Fruit fly (Drosophila melanogaster) whole organism, embryonic: ENCODE data around the gene Inx7.

Source experiments
- Atf3 ChIP-seq: fragments of 200-800 bp; sonication (Bioruptor generic); optimal IDR thresholded peaks from 3 replicates; lab custom pipeline; 2016; ENCODE audit warnings: missing biosample characterization, missing genetic modification characterization
- Atf6 ChIP-seq: fragments of 200-800 bp; sonication (Bioruptor generic); IDR thresholded peaks from 2 replicates; pipeline ENCODE4 v1.3.6; 2022; ENCODE audit warnings: missing biosample characterization, missing genetic modification characterization
- B-H2 ChIP-seq: fragments of 200-800 bp; sonication (Bioruptor generic); optimal IDR thresholded peaks from 2 replicates; lab custom pipeline; 2018; ENCODE audit warnings: missing biosample characterization, mild to moderate bottlenecking, missing genetic modification characterization
- CG10209 ChIP-seq: fragments of 200-800 bp; sonication (Bioruptor generic); optimal IDR thresholded peaks from 3 replicates; lab custom pipeline; 2017; ENCODE audit warnings: missing biosample characterization, mild to moderate bottlenecking, missing genetic modification characterization, missing genetic modification reagents
- CG11247 ChIP-seq: fragments of 200-800 bp; sonication (Bioruptor generic); IDR thresholded peaks from 2 replicates; pipeline ENCODE4 v1.3.6; 2022; ENCODE audit warnings: missing biosample characterization, missing genetic modification characterization
- CG11456 ChIP-seq: fragments of 200-800 bp; sonication (Bioruptor generic); IDR thresholded peaks from 3 replicates; pipeline ENCODE4 v1.3.6; 2022; ENCODE audit warnings: missing biosample characterization, missing genetic modification characterization
- CG1233 ChIP-seq: fragments of 200-800 bp; sonication (Bioruptor generic); optimal IDR thresholded peaks from 4 replicates; lab custom pipeline; 2018; ENCODE audit warnings: missing biosample characterization, mild to moderate bottlenecking, missing genetic modification characterization
- CG14860 ChIP-seq: fragments of 200-800 bp; sonication (Bioruptor generic); IDR thresholded peaks from 3 replicates; pipeline ENCODE4 v1.3.6; 2022; ENCODE audit warnings: missing biosample characterization, missing genetic modification characterization; ENCODE audit not compliant: partially characterized antibody
- CG15514 ChIP-seq: fragments of 200-800 bp; sonication (Bioruptor generic); optimal IDR thresholded peaks from 3 replicates; lab custom pipeline; 2017; ENCODE audit warnings: missing biosample characterization, missing genetic modification characterization, mild to moderate bottlenecking, moderate library complexity, missing genetic modification reagents
- CG18599 ChIP-seq: fragments of 200-800 bp; sonication (Bioruptor generic); optimal IDR thresholded peaks from 3 replicates; lab custom pipeline; 2017; ENCODE audit warnings: missing biosample characterization, missing genetic modification characterization, mild to moderate bottlenecking, moderate library complexity, missing genetic modification reagents
- CG2889 ChIP-seq: fragments of 200-800 bp; sonication (Bioruptor generic); IDR thresholded peaks from 3 replicates; pipeline ENCODE4 v1.3.6; 2022; ENCODE audit warnings: missing biosample characterization, missing genetic modification characterization
- CG3163 ChIP-seq: fragments of 200-800 bp; sonication (Bioruptor generic); optimal IDR thresholded peaks from 3 replicates; lab custom pipeline; 2016; ENCODE audit warnings: missing biosample characterization, missing genetic modification characterization
- CG3407 ChIP-seq: fragments of 200-800 bp; sonication (Bioruptor generic); optimal IDR thresholded peaks from 2 replicates; lab custom pipeline; 2018; ENCODE audit warnings: missing biosample characterization, mild to moderate bottlenecking, missing genetic modification characterization
- CG4424 ChIP-seq: fragments of 200-800 bp; sonication (Bioruptor generic); optimal IDR thresholded peaks from 3 replicates; lab custom pipeline; 2016; ENCODE audit warnings: missing biosample characterization, missing genetic modification characterization
- CG4617 ChIP-seq: fragments of 200-800 bp; sonication (Bioruptor generic); optimal IDR thresholded peaks from 3 replicates; lab custom pipeline; 2016; ENCODE audit warnings: missing biosample characterization, missing genetic modification characterization, borderline replicate concordance
- CG6254 ChIP-seq: fragments of 200-800 bp; sonication (Bioruptor generic); optimal IDR thresholded peaks from 3 replicates; lab custom pipeline; 2017; ENCODE audit warnings: mild to moderate bottlenecking, missing biosample characterization, missing genetic modification reagents, missing genetic modification characterization
- CG7357 ChIP-seq: fragments of 200-800 bp; sonication (Bioruptor generic); IDR thresholded peaks from 3 replicates; pipeline ENCODE4 v1.3.6; 2022; ENCODE audit warnings: missing biosample characterization, missing genetic modification characterization
- CG7556 ChIP-seq: fragments of 200-800 bp; sonication (Bioruptor generic); optimal IDR thresholded peaks from 2 replicates; lab custom pipeline; 2017; ENCODE audit warnings: missing biosample characterization, mild to moderate bottlenecking, missing genetic modification characterization
- CG8765 ChIP-seq: fragments of 200-800 bp; sonication (Bioruptor generic); IDR thresholded peaks from 2 replicates; pipeline ENCODE4 v1.3.6; 2022; ENCODE audit warnings: missing biosample characterization, missing genetic modification characterization
- CG9609 ChIP-seq: fragments of 200-800 bp; sonication (Bioruptor generic); optimal IDR thresholded peaks from 3 replicates; lab custom pipeline; 2016; ENCODE audit warnings: missing biosample characterization, missing genetic modification characterization
- D19B ChIP-seq: fragments of 200-800 bp; sonication (Bioruptor generic); optimal IDR thresholded peaks from 2 replicates; lab custom pipeline; 2017; ENCODE audit warnings: missing biosample characterization, mild to moderate bottlenecking, missing genetic modification characterization
- Doc2 ChIP-seq: fragments of 200-800 bp; sonication (Bioruptor generic); IDR thresholded peaks from 2 replicates; pipeline ENCODE4 v1.3.6; 2022; ENCODE audit warnings: missing biosample characterization, missing genetic modification characterization
- Ets97D ChIP-seq: fragments of 200-800 bp; sonication (Bioruptor generic); optimal IDR thresholded peaks from 3 replicates; lab custom pipeline; 2016; ENCODE audit warnings: missing biosample characterization, missing genetic modification characterization
- Gsc ChIP-seq: fragments of 200-800 bp; sonication (Bioruptor generic); IDR thresholded peaks from 2 replicates; pipeline ENCODE4 v1.3.6; 2022; ENCODE audit warnings: missing biosample characterization, missing genetic modification characterization
- H2.0 ChIP-seq: fragments of 200-800 bp; sonication (Bioruptor generic); IDR thresholded peaks from 2 replicates; pipeline ENCODE4 v1.3.6; 2022; ENCODE audit warnings: missing biosample characterization, missing genetic modification characterization
- HLHmδ ChIP-seq: fragments of 200-800 bp; sonication (Bioruptor generic); optimal IDR thresholded peaks from 2 replicates; lab custom pipeline; 2018; ENCODE audit warnings: missing biosample characterization, mild to moderate bottlenecking, missing genetic modification characterization, moderate library complexity
- HmgZ ChIP-seq: fragments of 200-800 bp; sonication (Bioruptor generic); optimal IDR thresholded peaks from 2 replicates; lab custom pipeline; 2018; ENCODE audit warnings: missing biosample characterization, mild to moderate bottlenecking, missing genetic modification characterization
- Hmx ChIP-seq: fragments of 200-800 bp; sonication (Bioruptor generic); optimal IDR thresholded peaks from 2 replicates; lab custom pipeline; 2016; ENCODE audit warnings: missing biosample characterization, missing genetic modification characterization
- Hsf ChIP-seq: fragments of 200-800 bp; sonication (Bioruptor generic); optimal IDR thresholded peaks from 3 replicates; lab custom pipeline; 2016; ENCODE audit warnings: missing biosample characterization, missing genetic modification characterization
- Lim3 ChIP-seq: fragments of 200-800 bp; sonication (Bioruptor generic); IDR thresholded peaks from 2 replicates; pipeline ENCODE4 v1.3.6; 2022; ENCODE audit warnings: missing biosample characterization, missing genetic modification characterization
- MTF-1 ChIP-seq: fragments of 200-800 bp; sonication (Bioruptor generic); optimal IDR thresholded peaks from 2 replicates; lab custom pipeline; 2018; ENCODE audit warnings: missing biosample characterization, mild to moderate bottlenecking, missing genetic modification characterization, borderline replicate concordance
- Med ChIP-seq: fragments of 200-800 bp; sonication (Bioruptor generic); peaks from one replicate; lab custom pipeline; 2016; ENCODE audit warnings: missing biosample characterization, missing genetic modification characterization, mild to moderate bottlenecking, inconsistent platforms, moderate library complexity
- Meics ChIP-seq: fragments of 200-800 bp; sonication (Bioruptor generic); optimal IDR thresholded peaks from 2 replicates; lab custom pipeline; 2017; ENCODE audit warnings: missing biosample characterization, mild to moderate bottlenecking, missing genetic modification characterization
- NC2α ChIP-seq: fragments of 200-800 bp; sonication (Bioruptor generic); optimal IDR thresholded peaks from 2 replicates; lab custom pipeline; 2016; ENCODE audit warnings: missing biosample characterization, missing genetic modification characterization
- Nf-YB ChIP-seq: fragments of 200-800 bp; sonication (Bioruptor generic); optimal IDR thresholded peaks from 3 replicates; lab custom pipeline; 2019; ENCODE audit warnings: missing biosample characterization, mild to moderate bottlenecking, missing genetic modification characterization, moderate library complexity
- Nf-YC ChIP-seq: fragments of 200-800 bp; optimal IDR thresholded peaks from 3 replicates; lab custom pipeline; 2019; ENCODE audit warnings: missing biosample characterization, mild to moderate bottlenecking, missing genetic modification characterization, moderate library complexity
- NfI ChIP-seq: fragments of 200-800 bp; sonication (Bioruptor generic); optimal IDR thresholded peaks from 3 replicates; lab custom pipeline; 2018; ENCODE audit warnings: missing biosample characterization, mild to moderate bottlenecking, missing genetic modification characterization, moderate library complexity
- Stat92E ChIP-seq, 3 experiments: fragments of >200 bp in 2 of 3; fragments of 200-800 bp in 1 of 3; sonication (Bioruptor generic) in 1 of 3; optimal IDR thresholded peaks; 2 replicates each; lab custom pipeline; 2017 to 2019; ENCODE audit warnings: missing biosample characterization in 3 of 3, missing genetic modification characterization in 3 of 3, mild to moderate bottlenecking in 1 of 3, moderate library complexity in 1 of 3
- al ChIP-seq: fragments of 200-800 bp; sonication (Bioruptor generic); IDR thresholded peaks from 2 replicates; pipeline ENCODE4 v1.3.6; 2022; ENCODE audit warnings: missing biosample characterization, missing genetic modification characterization
- crol ChIP-seq: fragments of 200-800 bp; sonication (Bioruptor generic); IDR thresholded peaks from 2 replicates; pipeline ENCODE4 v1.3.6; 2022; ENCODE audit warnings: missing biosample characterization, missing genetic modification characterization
- dm ChIP-seq: fragments of 200-800 bp; sonication (Bioruptor generic); optimal IDR thresholded peaks from 3 replicates; lab custom pipeline; 2016; ENCODE audit warnings: missing biosample characterization, missing genetic modification characterization
- fd3F ChIP-seq: fragments of 200-800 bp; sonication (Bioruptor generic); optimal IDR thresholded peaks from 2 replicates; lab custom pipeline; 2018; ENCODE audit warnings: missing biosample characterization, mild to moderate bottlenecking, missing genetic modification characterization, moderate library complexity
- her ChIP-seq: fragments of 200-800 bp; sonication (Bioruptor generic); optimal IDR thresholded peaks from 2 replicates; lab custom pipeline; 2016; ENCODE audit warnings: missing biosample characterization, missing genetic modification characterization
- hth ChIP-seq: fragments of >200 bp; optimal IDR thresholded peaks from 2 replicates; lab custom pipeline; 2017; ENCODE audit warnings: inconsistent platforms
- nerfin-1 ChIP-seq: fragments of 200-800 bp; sonication (Bioruptor generic); optimal IDR thresholded peaks from 3 replicates; lab custom pipeline; 2019; ENCODE audit warnings: missing biosample characterization, mild to moderate bottlenecking, missing genetic modification characterization, moderate library complexity
- pan ChIP-seq, 4 experiments: fragments of >200 bp in 3 of 4; fragments of 200-800 bp in 1 of 4; sonication (Bioruptor generic) in 1 of 4; optimal IDR thresholded peaks in 3 of 4; IDR thresholded peaks in 1 of 4; 2 replicates each; pipeline versions ENCODE4 v1.3.6 to Lab custom; 2017 to 2022; ENCODE audit warnings: missing biosample characterization in 2 of 4, missing genetic modification characterization in 2 of 4, mixed read lengths in 1 of 4
- repo ChIP-seq: fragments of 200-800 bp; sonication (Bioruptor generic); optimal IDR thresholded peaks from 2 replicates; lab custom pipeline; 2016; ENCODE audit warnings: missing biosample characterization, missing genetic modification characterization
- salm ChIP-seq: fragments of 200-800 bp; sonication (Bioruptor generic); optimal IDR thresholded peaks from 2 replicates; lab custom pipeline; 2018; ENCODE audit warnings: missing biosample characterization, mild to moderate bottlenecking, missing genetic modification characterization

Inx7 gene

dm6 chrX:6969364-6970137 is 23.9 kb downstream of the Inx7 start, which contains the start of gene CG4586 (continued):
- TF ChIP-seq CG15514 (GFP tag; lab: Kevin White, UChicago) (peak; percentile 95), Meics (GFP tag; lab: Kevin White, UChicago) (peak; percentile 97), Hsf (peak; percentile 95), salm (peak; percentile 95), CG3163 (peak; percentile 84), CG1233 (peak; percentile 94), CG11247 (GFP tag; lab: Robert Waterston, UW) (peak; percentile 90), her (peak; percentile 97), B-H2 (GFP tag; lab: Kevin White, UChicago) (peak; percentile 93), Nf-YC (peak; percentile 78), fd3F (GFP tag; lab: Kevin White, UChicago) (peak; percentile 89), CG7357 (GFP tag; lab: Robert Waterston, UW) (peak; percentile 81), Med (GFP tag; lab: Kevin White, UChicago) (peak; percentile 100), Atf6 (GFP tag; lab: Robert Waterston, UW) (peak; percentile 96), Gsc (GFP tag; lab: Robert Waterston, UW) (peak; percentile 43; the same call in 1 of the 2 replicates), repo (GFP tag; lab: Kevin White, UChicago) (peak; percentile 96), hth (lab: Kevin White, UChicago) (no peak), Doc2 (GFP tag; lab: Robert Waterston, UW) (peak; percentile 65; the same call in 1 of the 2 replicates), HmgZ (tag; lab: Kevin White, UChicago) (peak; percentile 97), dm (GFP tag; lab: Kevin White, UChicago) (peak; percentile 89), NfI (GFP tag; lab: Kevin White, UChicago) (peak; percentile 95), Ets97D (GFP tag; lab: Kevin White, UChicago) (peak; percentile 82), NC2α (GFP tag; lab: Kevin White, UChicago) (peak; percentile 89), crol (GFP tag; lab: Robert Waterston, UW) (0 out of 2 replicates have a peak, but pooled peaks have one; percentile 31), CG11456 (peak; percentile 94), CG4617 (GFP tag; lab: Kevin White, UChicago) (peak; percentile 81), CG2889 (GFP tag; lab: Robert Waterston, UW) (peak; percentile 85), CG14860 (no peak), CG8765 (GFP tag; lab: Robert Waterston, UW) (peak; percentile 75), CG18599 (GFP tag; lab: Kevin White, UChicago) (peak; percentile 98), CG3407 (peak; percentile 87), Stat92E (GFP tag; optimal IDR thresholded peaks at IDR 0.05; lab: Kevin White, UChicago) (peak in 1 of 3 experiments; percentile 47), CG4424 (GFP tag; lab: Kevin White, UChicago) (peak; percentile 93), CG7556 (peak; percentile 93), Atf3 (GFP tag; lab: Kevin White, UChicago) (peak; percentile 85), al (GFP tag; lab: Robert Waterston, UW) (peak; percentile 85), CG6254 (peak; percentile 94), HLHmδ (no peak), nerfin-1 (tag; lab: Kevin White, UChicago) (peak; percentile 86), Lim3 (peak; percentile 58; the same call in 1 of the 2 replicates), CG10209 (GFP tag; lab: Kevin White, UChicago) (peak; percentile 94), D19B (peak; percentile 89), MTF-1 (GFP tag; lab: Kevin White, UChicago) (peak; percentile 95), H2.0 (GFP tag; lab: Robert Waterston, UW) (peak; percentile 92), pan (optimal IDR thresholded peaks at IDR 0.05; lab: Kevin White, UChicago) (no peak), pan (GFP tag; optimal IDR thresholded peaks at IDR 0.05 in 1 of 2, IDR thresholded peaks at IDR 0.05 in 1 of 2) (peak in 1 of 2 experiments; percentile 97), Nf-YB (GFP tag; lab: Kevin White, UChicago) (peak; percentile 84), CG9609 (GFP tag; lab: Kevin White, UChicago) (peak; percentile 95), Hmx (GFP tag; lab: Kevin White, UChicago) (peak; percentile 75)
